Worm (Caenorhabditis elegans) whole organism, L1 larva: Measurements from ENCODE around the gene spe-36.
A peak's percentile ranks its signal among the peaks of the same experiment; 100 is the strongest.

Source experiments
- C04F5.9 ChIP-seq: sonication (generic microtip); optimal IDR thresholded peaks from 2 replicates; lab custom pipeline; 2016; ENCODE audit warnings: missing genetic modification characterization, missing compliant biosample characterization
- C16A3.4 ChIP-seq: fragments of 150-350 bp; optimal IDR thresholded peaks from 2 replicates; lab custom pipeline; 2014; ENCODE audit warnings: missing biosample characterization, missing genetic modification characterization
- Y116A8C.19 ChIP-seq: sonication (generic microtip); optimal IDR thresholded peaks from 2 replicates; lab custom pipeline; 2016; ENCODE audit warnings: missing compliant biosample characterization, missing genetic modification characterization, borderline replicate concordance
- aha-1 ChIP-seq: fragments of 150-350 bp; optimal IDR thresholded peaks from 2 replicates; lab custom pipeline; 2014; ENCODE audit warnings: missing biosample characterization, missing genetic modification characterization
- alr-1 ChIP-seq: fragments of 200-800 bp; sonication (Bioruptor generic); optimal IDR thresholded peaks from 2 replicates; lab custom pipeline; 2018; ENCODE audit warnings: borderline replicate concordance, mild to moderate bottlenecking, missing genetic modification characterization, missing compliant biosample characterization
- aly-2 ChIP-seq: fragments of 150-350 bp; optimal IDR thresholded peaks from 2 replicates; lab custom pipeline; 2014; ENCODE audit warnings: missing biosample characterization, missing genetic modification characterization
- ama-1 ChIP-seq: fragments of 150-350 bp; optimal IDR thresholded peaks from 2 replicates; lab custom pipeline; 2014
- blmp-1 ChIP-seq: fragments of 150-350 bp; optimal IDR thresholded peaks from 2 replicates; lab custom pipeline; 2014; ENCODE audit warnings: missing biosample characterization, missing genetic modification characterization
- ceh-8 ChIP-seq: fragments of 200-800 bp; sonication (Bioruptor generic); optimal IDR thresholded peaks from 2 replicates; lab custom pipeline; 2018; ENCODE audit warnings: mild to moderate bottlenecking, missing genetic modification characterization, moderate library complexity, missing compliant biosample characterization
- dpl-1 ChIP-seq, 3 experiments: fragments of 150-350 bp in 2 of 3; sonication (generic microtip) in 1 of 3; optimal IDR thresholded peaks; 2 replicates each; lab custom pipeline; 2014 to 2017; ENCODE audit warnings: missing biosample characterization in 3 of 3, missing genetic modification characterization in 3 of 3, missing genetic modification reagents in 3 of 3
- efl-1 ChIP-seq, 4 experiments: fragments of 150-350 bp; optimal IDR thresholded peaks in 3 of 4; peaks in 1 of 4; 1 replicate in 1 of 4; 2 replicates in 3 of 4; lab custom pipeline; 2014; ENCODE audit warnings: missing biosample characterization in 2 of 4, missing genetic modification characterization in 2 of 4, missing genetic modification reagents in 2 of 4
- efl-3 ChIP-seq: fragments of 200-800 bp; sonication (Bioruptor generic); optimal IDR thresholded peaks from 2 replicates; lab custom pipeline; 2018; ENCODE audit warnings: mild to moderate bottlenecking, missing genetic modification characterization, missing compliant biosample characterization
- egl-27 ChIP-seq, 2 experiments: fragments of 150-350 bp in 1 of 2; sonication (generic microtip); optimal IDR thresholded peaks; 3 replicates each; lab custom pipeline; 2017 to 2018; ENCODE audit warnings: missing biosample characterization in 2 of 2, missing genetic modification characterization in 2 of 2, missing genetic modification reagents in 2 of 2
- elt-2 ChIP-seq: sonication (generic microtip); optimal IDR thresholded peaks from 2 replicates; lab custom pipeline; 2016; ENCODE audit warnings: missing genetic modification characterization, mild to moderate bottlenecking, inconsistent platforms, missing compliant biosample characterization, missing genetic modification reagents
- ets-5 ChIP-seq: fragments of 200-800 bp; sonication (Bioruptor generic); IDR thresholded peaks from 2 replicates; pipeline ENCODE4 v1.3.6; 2022; ENCODE audit warnings: missing genetic modification characterization, missing compliant biosample characterization
- grh-1 ChIP-seq: fragments of 200-800 bp; sonication (Bioruptor generic); IDR thresholded peaks from 2 replicates; pipeline ENCODE4 v1.3.6; 2022; ENCODE audit warnings: missing genetic modification reagents, missing genetic modification characterization, missing compliant biosample characterization
- hpl-2 ChIP-seq: fragments of 150-350 bp; optimal IDR thresholded peaks from 2 replicates; lab custom pipeline; 2014; ENCODE audit warnings: missing biosample characterization, missing genetic modification reagents, missing genetic modification characterization
- irx-1 ChIP-seq: sonication (generic microtip); optimal IDR thresholded peaks from 2 replicates; lab custom pipeline; 2016; ENCODE audit warnings: missing genetic modification characterization, missing compliant biosample characterization
- isw-1 ChIP-seq: fragments of 200-800 bp; sonication (Bioruptor generic); IDR thresholded peaks from 2 replicates; pipeline ENCODE4 v1.3.6; 2022; ENCODE audit warnings: missing genetic modification characterization, missing compliant biosample characterization
- lin-15B ChIP-seq: fragments of 150-350 bp; sonication (generic microtip); optimal IDR thresholded peaks from 3 replicates; lab custom pipeline; 2014; ENCODE audit warnings: missing biosample characterization, missing genetic modification characterization
- lin-35 ChIP-seq, 2 experiments: fragments of 150-350 bp; optimal IDR thresholded peaks; 2 replicates each; lab custom pipeline; 2014; ENCODE audit warnings: missing biosample characterization in 2 of 2, missing genetic modification characterization in 2 of 2, missing genetic modification reagents in 2 of 2
- mab-9 ChIP-seq: fragments of 200-800 bp; sonication (Bioruptor generic); IDR thresholded peaks from 2 replicates; pipeline ENCODE4 v1.3.6; 2022; ENCODE audit warnings: missing genetic modification reagents, missing genetic modification characterization, missing compliant biosample characterization
- mdl-1 ChIP-seq, 2 experiments: fragments of 150-350 bp; optimal IDR thresholded peaks; 2 replicates each; lab custom pipeline; 2014 to 2017; ENCODE audit warnings: missing biosample characterization in 2 of 2, missing genetic modification characterization in 2 of 2, inconsistent platforms in 1 of 2
- mep-1 ChIP-seq: fragments of 150-350 bp; optimal IDR thresholded peaks from 2 replicates; lab custom pipeline; 2014; ENCODE audit warnings: missing biosample characterization, missing genetic modification characterization
- nhr-47 ChIP-seq: sonication (generic microtip); optimal IDR thresholded peaks from 2 replicates; lab custom pipeline; 2016; ENCODE audit warnings: mild to moderate bottlenecking, missing genetic modification characterization, moderate library complexity, missing compliant biosample characterization
- nhr-71 ChIP-seq: sonication (generic microtip); optimal IDR thresholded peaks from 2 replicates; lab custom pipeline; 2016; ENCODE audit warnings: mild to moderate bottlenecking, missing genetic modification characterization, moderate library complexity, missing compliant biosample characterization
- nhr-77 ChIP-seq: fragments of 150-350 bp; optimal IDR thresholded peaks from 2 replicates; lab custom pipeline; 2014; ENCODE audit warnings: missing biosample characterization, missing genetic modification characterization
- nhr-84 ChIP-seq: sonication (generic microtip); optimal IDR thresholded peaks from 2 replicates; lab custom pipeline; 2017; ENCODE audit warnings: missing biosample characterization, missing genetic modification characterization
- nhr-85 ChIP-seq: sonication (generic microtip); peaks from one replicate; lab custom pipeline; 2016; ENCODE audit warnings: missing genetic modification characterization, inconsistent platforms, missing compliant biosample characterization
- nhr-90 ChIP-seq: sonication (generic microtip); optimal IDR thresholded peaks from 2 replicates; lab custom pipeline; 2016; ENCODE audit warnings: mild to moderate bottlenecking, missing genetic modification characterization, missing compliant biosample characterization; ENCODE audit not compliant: poor library complexity
- pax-3 ChIP-seq: fragments of 200-800 bp; sonication (Bioruptor generic); optimal IDR thresholded peaks from 2 replicates; lab custom pipeline; 2018; ENCODE audit warnings: mild to moderate bottlenecking, missing genetic modification characterization, moderate library complexity, missing compliant biosample characterization
- rnt-1 ChIP-seq: sonication (generic microtip); optimal IDR thresholded peaks from 2 replicates; lab custom pipeline; 2016; ENCODE audit warnings: mild to moderate bottlenecking, missing genetic modification characterization, moderate library complexity, missing compliant biosample characterization
- snpc-4 ChIP-seq: fragments of 150-350 bp; optimal IDR thresholded peaks from 2 replicates; lab custom pipeline; 2014; ENCODE audit warnings: missing biosample characterization, missing genetic modification characterization
- tbx-2 ChIP-seq: sonication (generic microtip); optimal IDR thresholded peaks from 2 replicates; lab custom pipeline; 2016; ENCODE audit warnings: missing genetic modification characterization, missing compliant biosample characterization
- tlp-1 ChIP-seq: fragments of 150-350 bp; optimal IDR thresholded peaks from 2 replicates; lab custom pipeline; 2014; ENCODE audit warnings: missing biosample characterization, missing genetic modification characterization
- unc-130 ChIP-seq: fragments of 150-350 bp; optimal IDR thresholded peaks from 2 replicates; lab custom pipeline; 2017; ENCODE audit warnings: missing biosample characterization, missing genetic modification characterization, inconsistent platforms
- unc-86 ChIP-seq: sonication (generic microtip); optimal IDR thresholded peaks from 2 replicates; lab custom pipeline; 2016; ENCODE audit warnings: missing genetic modification characterization, missing compliant biosample characterization
- unc-98 ChIP-seq: fragments of 200-800 bp; sonication (Bioruptor generic); IDR thresholded peaks from 2 replicates; pipeline ENCODE4 v1.3.6; 2022; ENCODE audit warnings: missing genetic modification characterization, missing compliant biosample characterization
- xbp-1 ChIP-seq: sonication (generic microtip); optimal IDR thresholded peaks from 2 replicates; lab custom pipeline; 2016; ENCODE audit warnings: missing genetic modification characterization, missing compliant biosample characterization
- zag-1 ChIP-seq: fragments of 150-350 bp; optimal IDR thresholded peaks from 2 replicates; lab custom pipeline; 2014; ENCODE audit warnings: missing biosample characterization, missing genetic modification characterization
- zip-4 ChIP-seq: fragments of 200-800 bp; sonication (Bioruptor generic); optimal IDR thresholded peaks from 2 replicates; lab custom pipeline; 2018; ENCODE audit warnings: mild to moderate bottlenecking, missing genetic modification characterization, moderate library complexity, missing compliant biosample characterization
- ztf-11 ChIP-seq, 2 experiments: sonication (generic microtip); optimal IDR thresholded peaks; 2 replicates each; lab custom pipeline; 2016 to 2017; ENCODE audit warnings: missing genetic modification characterization in 2 of 2, missing biosample characterization in 1 of 2, missing compliant biosample characterization in 1 of 2

The spe-36 gene

ce11 chrIV:11566146-11566545 lies 25.9 kb downstream of the spe-36 start, which contains the start of gene sec-24.1 (continued):
- TF ChIP-seq xbp-1 (tag; lab: Kevin White, UChicago) (peak; percentile 94), aha-1 (tag; lab: Kevin White, UChicago) (peak; percentile 52), isw-1 (peak; percentile 91), mep-1 (tag; lab: Kevin White, UChicago) (peak; percentile 87), unc-98 (GFP tag; lab: Robert Waterston, UW) (no peak), lin-35 (GFP tag; optimal IDR thresholded peaks at IDR 0.05; lab: Kevin White, UChicago) (peak; percentile 92 to 97), tlp-1 (tag; lab: Kevin White, UChicago) (no peak), nhr-47 (peak; percentile 95), hpl-2 (GFP tag; lab: Kevin White, UChicago) (peak; percentile 31)

ce11 chrIV:11565022-11565421 lies 27.0 kb downstream of the spe-36 start:
- TF ChIP-seq rnt-1 (tag; lab: Kevin White, UChicago) (no peak), ceh-8 (GFP tag; lab: Kevin White, UChicago) (peak; percentile 41), alr-1 (tag; lab: Kevin White, UChicago) (peak; percentile 19), efl-1 (optimal IDR thresholded peaks at IDR 0.05; lab: Kevin White, UChicago) (no peak), efl-1 (GFP tag; optimal IDR thresholded peaks at IDR 0.05 in 1 of 2; lab: Kevin White, UChicago) (peak in 1 of 2 experiments; percentile 78)
- TF ChIP-seq, all 84 proteins: peak for 3

- TF ChIP-seq nhr-90 (tag; lab: Kevin White, UChicago), result no peak
- TF ChIP-seq isw-1, result no peak
- TF ChIP-seq elt-2 (tag; lab: Kevin White, UChicago), result no peak
- no peak for TF ChIP-seq zip-4
- no peak for TF ChIP-seq pax-3 (tag; lab: Kevin White, UChicago)
- no peak for TF ChIP-seq grh-1 (GFP tag; lab: Robert Waterston, UW)
- no peak for TF ChIP-seq mab-9 (GFP tag; lab: Robert Waterston, UW)
- no peak for TF ChIP-seq efl-3 (GFP tag; lab: Kevin White, UChicago)
- no peak for TF ChIP-seq C16A3.4
- TF ChIP-seq nhr-84 (tag; lab: Kevin White, UChicago), result no peak
- no peak for TF ChIP-seq blmp-1 (tag; lab: Kevin White, UChicago)
Measured at ce11 chrIV:11563090-11563489, 29.0 kb downstream of the spe-36 start.

ce11 chrIV:11561677-11562076 lies 30.4 kb downstream of the spe-36 start, which contains the start of gene F12F6.7:
Gene F12F6.7 (minus strand): TSS chrIV:11561833.
- no peak for TF ChIP-seq ets-5 (GFP tag; lab: Robert Waterston, UW)
- no peak for TF ChIP-seq grh-1 (GFP tag; lab: Robert Waterston, UW)
- TF ChIP-seq efl-1 (optimal IDR thresholded peaks at IDR 0.05; lab: Kevin White, UChicago), result peak; percentile 40 to 67
- peak; percentile 55 to 91 for TF ChIP-seq efl-1 (GFP tag; optimal IDR thresholded peaks at IDR 0.05 in 1 of 2; lab: Kevin White, UChicago)
- TF ChIP-seq ceh-8 (GFP tag; lab: Kevin White, UChicago), result no peak
- no peak for TF ChIP-seq ama-1 (lab: Kevin White, UChicago)
- no peak for TF ChIP-seq efl-3 (GFP tag; lab: Kevin White, UChicago)
- no peak for TF ChIP-seq hpl-2 (GFP tag; lab: Kevin White, UChicago)
- no peak for TF ChIP-seq unc-86 (tag; lab: Kevin White, UChicago)
- TF ChIP-seq zip-4, result no peak
- TF ChIP-seq zag-1 (tag; lab: Kevin White, UChicago), result no peak
- no peak for TF ChIP-seq tlp-1 (tag; lab: Kevin White, UChicago)
- TF ChIP-seq lin-35 (GFP tag; optimal IDR thresholded peaks at IDR 0.05; lab: Kevin White, UChicago), result peak in 1 of 2 experiments; percentile 63
- TF ChIP-seq ztf-11 (tag; optimal IDR thresholded peaks at IDR 0.05; lab: Kevin White, UChicago), result no peak
- no peak for TF ChIP-seq nhr-77
- no peak for TF ChIP-seq snpc-4 (tag; lab: Kevin White, UChicago)
- TF ChIP-seq C04F5.9 (tag; lab: Kevin White, UChicago), result no peak
- no peak for TF ChIP-seq irx-1
- TF ChIP-seq dpl-1 (GFP tag; optimal IDR thresholded peaks at IDR 0.05; lab: Kevin White, UChicago), result peak in 2 of 3 experiments; percentile 53 to 74
- TF ChIP-seq rnt-1 (tag; lab: Kevin White, UChicago), result no peak
- TF ChIP-seq Y116A8C.19 (tag; lab: Kevin White, UChicago), result no peak
- TF ChIP-seq mdl-1 (tag; optimal IDR thresholded peaks at IDR 0.05; lab: Kevin White, UChicago), result no peak
- no peak for TF ChIP-seq tbx-2 (tag; lab: Kevin White, UChicago)
- peak; percentile 20 for TF ChIP-seq nhr-85 (tag; lab: Kevin White, UChicago)
- no peak for TF ChIP-seq egl-27 (tag; optimal IDR thresholded peaks at IDR 0.05; lab: Kevin White, UChicago)
- TF ChIP-seq nhr-71 (tag; lab: Kevin White, UChicago), result no peak
- TF ChIP-seq unc-130 (tag; lab: Kevin White, UChicago), result no peak
- no peak for TF ChIP-seq lin-15B
- TF ChIP-seq aly-2 (tag; lab: Kevin White, UChicago), result peak; percentile 83
- TF ChIP-seq alr-1 (tag; lab: Kevin White, UChicago), result no peak
